Worm (Caenorhabditis elegans) whole organism, L1 larva: ENCODE measurements around the gene Y42G9A.3.

Experiments
- elt-2 ChIP-seq: sonication (generic microtip); optimal IDR thresholded peaks from 2 replicates; lab custom pipeline; 2016; ENCODE audit warnings: missing genetic modification characterization, mild to moderate bottlenecking, inconsistent platforms, missing compliant biosample characterization, missing genetic modification reagents
- nhr-85 ChIP-seq: sonication (generic microtip); peaks from one replicate; lab custom pipeline; 2016; ENCODE audit warnings: missing genetic modification characterization, inconsistent platforms, missing compliant biosample characterization

- no peak for TF ChIP-seq elt-2 (tag; lab: Kevin White, UChicago)
- TF ChIP-seq nhr-85 (tag; lab: Kevin White, UChicago) = no peak
These were observed 11.9 kb upstream of the Y42G9A.3 start for ce11 chrIII:6134111-6134510.
